Fruit fly (Drosophila melanogaster): ENCODE results near the gene CG15317.

The CG15317 gene

DNA sequence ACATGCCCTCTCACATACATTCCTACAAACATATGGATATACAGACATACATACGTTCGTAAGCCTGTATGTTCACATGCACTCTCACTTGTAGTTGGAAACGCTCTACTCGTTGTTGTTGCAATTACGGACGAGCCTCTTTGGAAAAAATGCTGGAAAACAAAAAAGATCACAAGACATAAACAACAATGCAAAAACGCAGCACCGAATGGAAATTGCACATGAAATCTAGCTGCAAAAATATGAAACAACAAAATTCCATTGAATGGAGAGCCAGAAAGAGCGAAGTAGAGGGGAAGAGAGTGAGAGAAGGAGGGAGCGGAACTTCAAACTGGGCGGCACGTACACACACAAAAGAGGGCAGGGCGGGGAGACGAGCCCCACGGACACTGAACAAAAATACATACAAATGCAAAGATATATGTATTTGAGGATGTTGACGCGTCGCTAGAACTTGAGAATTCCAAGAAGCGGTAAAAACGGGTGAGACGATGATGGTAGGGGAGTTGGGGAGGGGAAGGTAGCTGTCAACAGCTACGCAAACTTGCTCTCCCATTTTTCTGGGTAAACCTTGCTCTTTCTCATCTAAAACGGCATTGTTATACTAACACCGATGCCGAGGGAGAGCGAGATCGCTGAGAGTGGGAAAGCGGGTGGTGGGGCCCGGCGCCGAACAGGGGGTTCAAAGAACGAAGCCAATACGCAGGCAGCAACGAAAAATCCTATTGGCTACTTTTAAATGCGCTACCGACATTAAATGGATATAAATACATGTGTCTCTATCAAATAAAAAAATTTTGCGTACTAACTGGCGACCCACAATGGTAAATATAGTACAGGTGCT lies 28.0 kb upstream of the CG15317 start:
- no peak for TF ChIP-seq noc (tag; optimal IDR thresholded peaks at IDR 0.05)

DNA sequence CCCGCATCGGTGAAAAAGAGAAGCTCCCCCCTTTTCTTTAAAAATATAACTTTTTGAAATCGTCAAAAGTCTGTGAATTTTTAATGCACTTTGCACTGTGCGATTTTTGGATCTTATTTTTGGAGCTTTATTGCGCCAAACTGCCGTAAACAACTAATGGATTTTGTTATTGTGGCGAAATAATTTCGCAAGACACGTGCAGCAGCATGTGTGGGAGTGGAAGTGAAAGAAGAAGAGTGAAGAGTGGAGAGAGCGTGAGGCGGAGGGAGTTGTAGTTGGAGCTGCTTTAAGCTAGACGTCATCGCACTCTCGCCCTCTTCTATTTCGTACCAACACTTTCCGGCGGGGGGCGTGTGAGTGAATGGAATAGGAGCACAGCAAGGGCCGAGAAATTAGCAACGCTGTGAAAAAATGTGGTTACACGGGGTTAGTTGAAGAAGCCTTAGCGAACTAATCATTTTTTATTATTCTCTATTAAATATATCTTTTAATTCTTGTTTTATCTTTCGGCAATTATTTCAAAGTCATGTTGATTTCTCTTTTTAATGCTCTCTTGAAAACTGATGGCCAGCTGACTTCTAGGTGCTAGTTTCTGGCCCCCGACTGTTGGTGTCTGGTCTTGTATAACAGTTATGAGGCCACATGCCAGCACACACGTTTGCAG lies 27.2 kb upstream of the CG15317 start:
- TF ChIP-seq noc (tag; optimal IDR thresholded peaks at IDR 0.05): peak; percentile 97

DNA sequence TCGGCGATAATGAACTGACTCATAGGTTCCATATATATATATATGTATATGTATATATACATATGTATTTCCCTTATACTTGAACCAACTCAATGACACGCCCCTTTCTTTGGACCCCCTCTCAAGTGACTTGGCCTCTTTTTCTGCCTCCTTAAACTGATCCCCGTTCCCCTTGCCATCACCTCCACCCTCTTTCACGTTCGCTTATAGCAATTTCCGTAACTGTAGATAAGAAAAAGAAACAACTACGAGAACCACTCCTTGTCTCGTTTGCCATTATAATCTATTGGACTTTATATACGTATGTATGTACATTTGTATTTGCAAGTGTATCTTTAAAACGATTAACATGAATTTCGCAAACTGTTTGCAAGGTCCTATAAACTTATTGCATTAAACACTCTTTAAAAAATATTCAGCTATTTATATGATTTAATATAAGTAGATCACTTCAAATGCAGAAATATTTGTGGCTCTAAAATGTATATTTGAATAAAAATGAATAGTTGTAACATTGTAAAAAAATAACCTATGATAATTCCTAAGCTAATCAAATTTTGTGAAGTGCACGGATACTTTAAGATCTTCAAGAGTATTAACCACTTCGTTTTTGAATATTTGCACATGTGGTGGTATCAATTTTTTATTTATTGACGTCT lies 26.4 kb upstream of the CG15317 start:
- TF ChIP-seq noc (tag; optimal IDR thresholded peaks at IDR 0.05): peak; percentile 93

DNA sequence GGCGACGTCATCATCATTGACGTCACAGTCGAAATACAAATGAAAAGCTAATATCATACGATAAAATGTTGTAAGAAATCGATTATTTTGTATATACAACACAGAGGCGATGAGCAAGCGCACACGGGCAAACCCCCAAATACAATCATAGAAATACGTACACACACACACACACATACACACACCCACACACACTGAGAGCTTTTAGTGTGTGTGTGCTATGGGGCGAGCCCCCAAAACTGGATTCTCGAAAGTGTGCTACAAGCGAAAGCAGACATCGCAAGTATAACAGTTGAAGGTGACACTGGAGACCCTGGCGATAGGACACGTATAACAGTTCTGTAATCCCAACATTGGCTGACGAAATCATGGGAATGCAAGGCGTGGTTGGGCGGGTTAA lies 25.5 kb upstream of the CG15317 start:
- no peak for TF ChIP-seq noc (tag; optimal IDR thresholded peaks at IDR 0.05)

DNA sequence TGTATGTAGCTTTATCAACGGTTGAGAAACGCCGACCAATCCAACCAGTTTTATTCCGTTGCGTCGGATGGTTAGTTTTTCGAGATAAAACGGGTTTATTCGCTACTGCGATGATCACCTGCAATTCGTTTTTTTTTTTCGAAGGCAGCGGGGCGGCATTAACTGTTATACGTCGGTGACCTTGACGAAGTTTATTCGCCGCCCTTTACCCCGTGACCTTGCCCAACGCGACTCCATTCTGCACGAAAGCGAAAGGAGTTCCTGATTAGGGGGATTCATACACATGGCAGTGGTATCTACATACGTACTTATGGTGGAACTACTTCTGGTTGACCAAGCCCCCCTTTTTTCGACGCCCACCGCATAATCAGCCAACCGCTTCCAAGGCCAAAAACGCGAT lies 24.2 kb upstream of the CG15317 start:
- TF ChIP-seq noc (tag; optimal IDR thresholded peaks at IDR 0.05): no peak

DNA sequence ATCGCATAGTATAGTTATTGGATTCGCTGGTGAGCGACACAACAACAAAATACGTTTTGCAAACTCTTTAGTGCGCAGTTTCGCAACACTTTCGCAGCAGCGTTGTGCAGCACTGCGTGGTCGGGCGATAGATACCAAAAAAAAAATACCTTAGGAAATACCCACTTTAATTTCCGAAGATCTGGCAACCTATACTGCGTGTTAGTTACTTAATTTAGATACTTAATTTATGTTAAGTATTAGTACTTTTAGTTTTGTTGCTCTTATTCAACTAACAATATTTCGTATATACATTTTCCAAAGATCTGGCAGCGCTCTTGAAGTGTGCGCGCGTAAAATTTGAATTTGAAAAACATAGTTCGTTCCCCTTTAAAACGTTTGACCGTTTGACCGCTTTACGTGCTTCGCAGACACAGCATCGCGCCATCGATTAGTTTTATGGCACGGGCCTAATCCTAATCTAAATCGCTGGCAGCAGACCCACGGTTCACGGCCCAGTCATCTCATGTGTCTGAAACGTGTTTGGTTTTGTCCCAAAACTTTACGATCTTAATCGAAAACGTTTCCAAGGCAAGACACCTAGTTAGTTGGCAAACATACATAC lies 23.7 kb upstream of the CG15317 start, which contains the start of gene LPCAT:
TSS of gene LPCAT (minus strand) at position 70 of the 604 bp plus-strand sequence.
- no peak for TF ChIP-seq noc (tag; optimal IDR thresholded peaks at IDR 0.05)

DNA sequence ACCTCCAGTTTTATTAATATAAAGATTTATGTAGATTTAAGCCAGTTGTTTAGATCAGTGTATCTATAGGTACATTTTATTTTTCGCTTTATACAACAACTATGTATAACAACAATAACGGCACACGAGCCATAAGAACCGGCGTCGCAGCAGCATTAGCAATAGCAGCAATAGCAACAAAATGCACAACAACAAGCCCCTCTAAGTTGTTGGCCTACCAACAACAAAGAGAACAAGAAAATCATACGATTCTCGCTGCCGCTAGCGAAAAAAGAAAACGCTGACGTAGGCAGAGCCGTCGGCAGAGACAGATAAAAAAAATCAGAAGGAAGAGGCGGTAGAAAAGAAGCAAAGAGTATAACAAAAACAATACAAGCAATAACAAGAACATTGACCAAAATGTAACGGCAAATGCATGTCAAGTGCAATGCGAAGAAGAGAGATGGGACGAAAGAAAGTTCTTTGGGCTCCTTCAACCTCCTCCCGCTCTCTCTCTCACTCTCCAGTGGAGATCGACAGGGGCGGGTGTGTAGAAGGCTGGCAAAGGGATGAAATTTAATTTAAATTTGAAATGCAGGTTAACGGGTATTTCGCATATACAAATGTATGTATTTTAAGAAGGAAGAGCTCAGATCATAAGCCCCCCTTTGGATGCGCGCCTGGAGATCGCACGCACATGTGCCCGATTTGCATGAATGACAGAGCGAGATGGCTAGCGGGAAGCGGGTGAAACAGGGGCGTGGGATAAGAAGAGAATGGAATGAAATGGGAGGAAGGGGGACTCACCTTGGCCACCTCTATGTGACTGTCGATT lies 22.6 kb upstream of the CG15317 start:
- peak; percentile 99 for TF ChIP-seq noc (tag; optimal IDR thresholded peaks at IDR 0.05)

DNA sequence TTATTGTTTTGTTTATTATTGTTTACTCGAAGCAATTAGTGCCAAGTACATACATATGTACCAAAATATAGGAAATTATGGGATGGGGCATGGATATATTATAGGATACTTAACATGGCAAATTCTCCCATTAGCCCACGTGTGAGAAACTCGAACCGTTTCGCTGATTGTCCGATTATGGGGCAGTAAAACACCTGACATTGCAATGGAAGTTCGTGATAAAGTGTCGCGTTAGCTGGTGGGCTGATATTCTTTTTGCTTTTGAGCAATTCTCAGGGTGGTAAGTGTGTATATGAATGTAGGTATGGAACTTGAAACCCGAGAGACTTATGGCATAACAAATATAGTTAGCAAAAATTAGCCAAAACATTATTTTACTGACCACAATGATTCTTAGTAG lies 21.7 kb upstream of the CG15317 start:
- no peak for TF ChIP-seq noc (tag; optimal IDR thresholded peaks at IDR 0.05)

DNA sequence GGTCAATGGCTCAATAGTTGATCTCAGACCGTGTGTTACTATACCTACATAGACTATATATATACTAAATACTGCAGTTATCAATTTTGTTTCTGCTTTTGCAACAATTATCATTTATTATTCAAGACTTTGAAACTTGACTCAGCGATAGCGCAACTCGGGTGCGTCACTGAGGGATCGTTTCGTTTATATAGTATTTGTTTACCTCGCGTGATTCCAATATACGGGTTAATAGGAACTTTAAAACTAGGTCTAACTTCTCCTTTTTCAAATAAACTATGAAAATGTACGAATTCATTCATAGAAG lies 20.9 kb upstream of the CG15317 start:
- no peak for TF ChIP-seq noc (tag; optimal IDR thresholded peaks at IDR 0.05)

DNA sequence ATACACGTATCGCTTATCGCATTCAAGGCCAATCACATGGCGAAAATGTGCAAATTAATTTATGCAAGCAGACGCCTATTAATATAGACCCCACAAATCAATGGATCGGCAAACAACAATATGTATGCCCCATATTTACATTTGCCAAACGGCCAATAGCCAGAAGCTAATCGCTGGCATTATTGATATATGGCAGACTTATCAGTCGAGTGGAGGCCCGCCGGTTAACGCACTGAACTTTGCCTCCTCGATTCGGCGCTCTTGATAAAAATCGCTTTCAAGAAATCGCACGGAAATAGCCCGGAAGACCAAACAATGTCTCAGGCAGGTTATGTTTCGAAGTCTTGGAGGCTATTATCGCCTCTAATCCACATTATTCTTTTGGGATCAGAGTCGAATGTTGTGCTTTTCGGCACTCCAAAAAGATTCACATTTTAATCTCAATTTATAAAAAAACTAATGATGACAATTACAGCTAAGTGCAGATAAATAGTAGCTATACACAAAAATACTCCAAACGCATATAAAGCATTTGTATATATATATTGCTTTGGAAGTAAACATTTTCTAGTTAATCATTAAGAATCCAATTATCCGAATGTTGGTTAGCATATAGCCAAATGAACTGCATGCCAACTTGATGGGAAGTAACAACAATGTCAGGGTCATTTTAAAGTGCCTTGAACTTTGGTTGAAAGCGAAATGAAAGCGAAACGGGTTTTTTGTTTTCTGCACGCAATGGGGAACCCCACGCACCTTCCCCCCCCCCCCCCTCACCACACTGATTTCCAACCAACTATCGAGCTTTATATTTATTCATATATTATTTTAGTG lies 20.4 kb upstream of the CG15317 start:
- no peak for TF ChIP-seq noc (tag; optimal IDR thresholded peaks at IDR 0.05)

DNA sequence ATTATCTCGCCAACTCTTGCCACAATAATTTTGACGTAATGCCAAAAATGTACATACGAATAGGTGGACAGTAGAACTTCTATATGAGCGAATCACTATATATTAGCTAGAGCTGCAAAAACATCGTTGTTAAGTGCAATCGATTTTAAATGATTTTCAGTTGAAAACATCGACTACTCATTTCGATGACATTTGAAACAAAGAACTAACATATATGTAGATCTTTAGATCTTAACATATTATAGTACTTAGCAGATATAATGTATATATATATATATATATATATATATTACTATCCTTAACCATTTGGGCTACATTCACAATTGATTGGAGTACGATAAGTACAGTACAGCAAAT lies 19.8 kb upstream of the CG15317 start, which contains the start of gene CG42395:
TSS of gene CG42395 (minus strand) at position 101 of the 357 bp plus-strand sequence.
- TF ChIP-seq noc (tag; optimal IDR thresholded peaks at IDR 0.05): no peak

DNA sequence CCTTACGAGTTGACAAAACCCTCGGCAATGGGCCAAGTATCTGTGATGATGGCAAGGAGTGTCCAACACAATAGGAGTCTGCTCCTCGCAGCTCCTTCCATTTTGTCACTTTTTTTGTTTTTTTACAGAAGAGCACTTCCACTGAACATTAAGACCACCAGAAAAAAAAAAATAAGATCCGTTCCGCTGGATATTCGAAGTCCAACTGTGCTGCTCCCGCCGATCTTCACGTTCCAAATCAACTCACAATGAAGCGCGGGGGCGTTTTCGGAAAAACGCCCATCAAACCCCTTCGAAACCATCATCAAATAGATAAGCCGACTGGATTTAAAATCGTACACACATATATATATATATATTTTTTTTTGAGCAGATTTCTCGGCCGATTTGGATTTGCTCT lies 14.9 kb upstream of the CG15317 start, which contains the start of gene Cubn:
TSS of gene Cubn (minus strand) at position 101 of the 400 bp plus-strand sequence.
- TF ChIP-seq noc (tag; optimal IDR thresholded peaks at IDR 0.05): no peak

DNA sequence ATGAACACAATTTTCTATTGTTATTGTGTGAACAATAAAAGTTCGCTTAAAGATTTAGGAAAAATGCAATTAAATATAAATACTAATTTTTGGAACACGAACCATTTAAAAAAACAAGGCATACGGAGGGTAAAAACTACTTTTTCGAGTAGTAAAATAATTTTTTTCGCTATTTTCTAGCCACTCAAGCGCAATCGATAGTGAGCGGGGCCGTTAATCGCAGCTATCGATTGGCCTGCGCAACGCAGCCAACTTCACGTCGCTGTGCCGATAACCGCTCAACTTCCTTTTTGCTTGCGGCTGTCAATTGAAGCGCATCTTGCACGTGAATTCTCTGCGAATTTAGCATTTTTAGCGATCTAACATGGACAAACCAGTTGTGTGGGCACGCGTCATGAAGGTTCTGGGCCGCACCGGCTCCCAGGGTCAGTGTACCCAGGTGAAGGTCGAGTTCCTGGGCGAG lies 2.0 kb downstream of the CG15317 start, which contains the start of gene RpS28b:
TSS of gene RpS28b (plus strand) at position 278 of the 463 bp plus-strand sequence.
- TF ChIP-seq noc (tag; optimal IDR thresholded peaks at IDR 0.05): peak; percentile 66

All from whole organism, larva.